Worm (Caenorhabditis elegans) whole organism, L4 larva: ENCODE data around the gene magu-2.

ENCODE experiments used
- F44E2.7 ChIP-seq: fragments of 200-800 bp; sonication (Bioruptor generic); IDR thresholded peaks from 2 replicates; pipeline ENCODE4 v2.1.2; 2022; ENCODE audit warnings: missing genetic modification characterization, missing compliant biosample characterization
- R02D3.7 ChIP-seq: fragments of 150-350 bp; sonication (generic microtip); optimal IDR thresholded peaks from 3 replicates; lab custom pipeline; 2014; ENCODE audit warnings: missing biosample characterization, missing genetic modification characterization
- Y5F2A.4 ChIP-seq: fragments of 200-800 bp; sonication (Bioruptor generic); optimal IDR thresholded peaks from 2 replicates; lab custom pipeline; 2018; ENCODE audit warnings: mild to moderate bottlenecking, missing genetic modification characterization, missing compliant biosample characterization
- aha-1 ChIP-seq: fragments of 150-350 bp; peaks from one replicate; lab custom pipeline; 2014; ENCODE audit warnings: missing biosample characterization, missing genetic modification characterization
- attf-4 ChIP-seq: sonication (generic microtip); optimal IDR thresholded peaks from 3 replicates; lab custom pipeline; 2017; ENCODE audit warnings: missing biosample characterization, missing genetic modification characterization
- cey-2 ChIP-seq: sonication (generic microtip); optimal IDR thresholded peaks from 3 replicates; lab custom pipeline; 2017; ENCODE audit warnings: missing genetic modification characterization, mild to moderate bottlenecking, missing compliant biosample characterization, antibody characterized with exemption, borderline replicate concordance; ENCODE audit not compliant: insufficient read depth
- daf-12 ChIP-seq: fragments of 150-350 bp; optimal IDR thresholded peaks from 2 replicates; lab custom pipeline; 2014; ENCODE audit warnings: missing biosample characterization, missing genetic modification reagents, missing genetic modification characterization
- daf-16 ChIP-seq, 3 experiments: sonication (generic microtip); optimal IDR thresholded peaks; 2 replicates each; lab custom pipeline; 2016 to 2017; ENCODE audit warnings: missing genetic modification characterization in 3 of 3, missing genetic modification reagents in 3 of 3, mild to moderate bottlenecking in 2 of 3, missing compliant biosample characterization in 2 of 3, missing biosample characterization in 1 of 3, moderate library complexity in 1 of 3
- dmd-6 ChIP-seq: fragments of 200-800 bp; sonication (Bioruptor generic); IDR thresholded peaks from 2 replicates; pipeline ENCODE4 v1.3.6; 2022; ENCODE audit warnings: missing genetic modification reagents, missing genetic modification characterization, missing compliant biosample characterization
- duxl-1 ChIP-seq: sonication (generic microtip); optimal IDR thresholded peaks from 2 replicates; lab custom pipeline; 2016; ENCODE audit warnings: mild to moderate bottlenecking, missing genetic modification characterization, moderate library complexity, missing compliant biosample characterization; ENCODE audit not compliant: poor library complexity
- dve-1 ChIP-seq: sonication (generic microtip); optimal IDR thresholded peaks from 2 replicates; lab custom pipeline; 2017; ENCODE audit warnings: antibody characterized with exemption, mild to moderate bottlenecking, missing genetic modification characterization, missing compliant biosample characterization; ENCODE audit not compliant: insufficient read depth
- egl-43 ChIP-seq: fragments of 200-800 bp; sonication (Bioruptor generic); IDR thresholded peaks from 2 replicates; pipeline ENCODE4 v1.3.6; 2022; ENCODE audit warnings: missing genetic modification reagents, missing genetic modification characterization, missing compliant biosample characterization
- hif-1 ChIP-seq, 2 experiments: sonication (generic microtip); optimal IDR thresholded peaks; 2 replicates each; lab custom pipeline; 2016 to 2017; ENCODE audit warnings: missing compliant biosample characterization in 2 of 2, missing genetic modification characterization in 2 of 2, missing genetic modification reagents in 2 of 2, missing genotype in 2 of 2, mild to moderate bottlenecking in 1 of 2
- hlh-11 ChIP-seq: fragments of 200-800 bp; sonication (Bioruptor generic); optimal IDR thresholded peaks from 2 replicates; lab custom pipeline; 2018; ENCODE audit warnings: mild to moderate bottlenecking, missing genetic modification characterization, missing compliant biosample characterization
- hlh-30 ChIP-seq: sonication (generic microtip); optimal IDR thresholded peaks from 2 replicates; lab custom pipeline; 2017; ENCODE audit warnings: antibody characterized with exemption, mild to moderate bottlenecking, missing genetic modification characterization, missing compliant biosample characterization; ENCODE audit not compliant: insufficient read depth
- lin-13 ChIP-seq: fragments of 150-350 bp; optimal IDR thresholded peaks from 2 replicates; lab custom pipeline; 2014; ENCODE audit warnings: missing biosample characterization, missing genetic modification reagents, missing genetic modification characterization
- lin-15B ChIP-seq: fragments of 150-350 bp; sonication (generic microtip); optimal IDR thresholded peaks from 3 replicates; lab custom pipeline; 2014; ENCODE audit warnings: missing biosample characterization, missing genetic modification characterization
- lsy-2 ChIP-seq, 2 experiments: fragments of 150-350 bp in 1 of 2; sonication (generic microtip) in 1 of 2; optimal IDR thresholded peaks; 2 replicates each; lab custom pipeline; 2014 to 2017; ENCODE audit warnings: missing biosample characterization in 2 of 2, missing genetic modification characterization in 2 of 2
- mdl-1 ChIP-seq, 2 experiments: fragments of 150-350 bp in 1 of 2; sonication (generic microtip) in 1 of 2; optimal IDR thresholded peaks; 2 replicates each; lab custom pipeline; 2014 to 2017; ENCODE audit warnings: missing biosample characterization in 2 of 2, missing genetic modification characterization in 2 of 2
- mdt-29 ChIP-seq: fragments of 200-800 bp; sonication (Bioruptor generic); IDR thresholded peaks from 2 replicates; pipeline ENCODE4 v1.3.6; 2022; ENCODE audit warnings: missing genetic modification reagents, missing genetic modification characterization, missing compliant biosample characterization
- mep-1 ChIP-seq: fragments of 150-350 bp; sonication (generic microtip); optimal IDR thresholded peaks from 3 replicates; lab custom pipeline; 2014; ENCODE audit warnings: missing biosample characterization, missing genetic modification characterization
- mxl-2 ChIP-seq: fragments of 200-800 bp; sonication (Bioruptor generic); conservative IDR thresholded peaks from 2 replicates; pipeline ENCODE4 v1.3.6; 2022; ENCODE audit warnings: missing genetic modification reagents, missing genetic modification characterization, missing compliant biosample characterization
- nhr-111 ChIP-seq: fragments of 200-800 bp; sonication (Bioruptor generic); optimal IDR thresholded peaks from 2 replicates; lab custom pipeline; 2018; ENCODE audit warnings: mild to moderate bottlenecking, missing genetic modification characterization, missing compliant biosample characterization
- nhr-237 ChIP-seq: sonication (generic microtip); optimal IDR thresholded peaks from 2 replicates; lab custom pipeline; 2017; ENCODE audit warnings: missing biosample characterization, missing genetic modification characterization
- nhr-28 ChIP-seq: fragments of 150-350 bp; optimal IDR thresholded peaks from 2 replicates; lab custom pipeline; 2014; ENCODE audit warnings: missing biosample characterization, missing genetic modification characterization
- nhr-48 ChIP-seq: sonication (generic microtip); optimal IDR thresholded peaks from 2 replicates; lab custom pipeline; 2016; ENCODE audit warnings: mild to moderate bottlenecking, missing genetic modification characterization, missing compliant biosample characterization
- nhr-6 ChIP-seq: fragments of 150-350 bp; optimal IDR thresholded peaks from 2 replicates; lab custom pipeline; 2014; ENCODE audit warnings: missing biosample characterization, missing genetic modification characterization
- nhr-76 ChIP-seq: fragments of 150-350 bp; optimal IDR thresholded peaks from 2 replicates; lab custom pipeline; 2014; ENCODE audit warnings: missing biosample characterization, missing genetic modification characterization
- nhr-77 ChIP-seq: fragments of 150-350 bp; optimal IDR thresholded peaks from 2 replicates; lab custom pipeline; 2014; ENCODE audit warnings: missing biosample characterization, missing genetic modification characterization
- pha-4 ChIP-seq, 2 experiments: fragments of 150-350 bp in 1 of 2; fragments of 200-800 bp in 1 of 2; sonication (Bioruptor generic) in 1 of 2; IDR thresholded peaks in 1 of 2; optimal IDR thresholded peaks in 1 of 2; 2 replicates each; pipeline versions ENCODE4 v1.3.6 to Lab custom; 2014 to 2022; ENCODE audit warnings: missing genetic modification characterization in 2 of 2, missing genetic modification reagents in 2 of 2, missing biosample characterization in 1 of 2, missing compliant biosample characterization in 1 of 2
- php-3 ChIP-seq: fragments of 200-800 bp; sonication (Bioruptor generic); IDR thresholded peaks from 2 replicates; pipeline ENCODE4 v1.3.6; 2022; ENCODE audit warnings: missing genetic modification reagents, missing genetic modification characterization, missing compliant biosample characterization
- pqm-1 ChIP-seq: sonication (generic microtip); optimal IDR thresholded peaks from 2 replicates; lab custom pipeline; 2017; ENCODE audit warnings: missing biosample characterization, missing genetic modification characterization
- rbr-2 ChIP-seq: sonication (generic microtip); optimal IDR thresholded peaks from 2 replicates; lab custom pipeline; 2016; ENCODE audit warnings: missing genotype, missing genetic modification characterization, missing compliant biosample characterization
- spr-1 ChIP-seq: sonication (generic microtip); optimal IDR thresholded peaks from 2 replicates; lab custom pipeline; 2016; ENCODE audit warnings: mild to moderate bottlenecking, missing genetic modification characterization, missing compliant biosample characterization
- tag-97 ChIP-seq: fragments of 200-800 bp; sonication (Bioruptor generic); IDR thresholded peaks from 2 replicates; pipeline ENCODE4 v1.3.6; 2022; ENCODE audit warnings: missing genetic modification characterization, missing compliant biosample characterization
- vab-7 ChIP-seq: fragments of 200-800 bp; sonication (Bioruptor generic); IDR thresholded peaks from 2 replicates; pipeline ENCODE4 v1.3.6; 2022; ENCODE audit warnings: missing genetic modification reagents, missing genetic modification characterization, missing compliant biosample characterization
- zag-1 ChIP-seq: fragments of 150-350 bp; optimal IDR thresholded peaks from 2 replicates; lab custom pipeline; 2014; ENCODE audit warnings: missing biosample characterization, missing genetic modification characterization
- zfp-3 ChIP-seq: fragments of 200-800 bp; sonication (Bioruptor generic); conservative IDR thresholded peaks from 2 replicates; pipeline ENCODE4 v1.3.6; 2022; ENCODE audit warnings: missing genetic modification reagents, missing genetic modification characterization, missing compliant biosample characterization
- ztf-11 ChIP-seq: fragments of 150-350 bp; optimal IDR thresholded peaks from 2 replicates; lab custom pipeline; 2014; ENCODE audit warnings: missing biosample characterization, missing genetic modification characterization
- ztf-7 ChIP-seq: fragments of 150-350 bp; optimal IDR thresholded peaks from 2 replicates; lab custom pipeline; 2014; ENCODE audit warnings: missing biosample characterization, missing genetic modification characterization

The magu-2 gene

ce11 chrV:8781164-8781563 is 19.7 kb downstream of the magu-2 start:
- peak; percentile 23 for TF ChIP-seq hlh-11 (tag; lab: Kevin White, UChicago)
- TF ChIP-seq F44E2.7 (GFP tag; lab: Robert Waterston, UW) = no peak
- TF ChIP-seq dmd-6 (GFP tag; lab: Robert Waterston, UW) = 0 out of 2 replicates have a peak, but pooled peaks have one; percentile 14
- no peak for TF ChIP-seq ztf-11 (tag; lab: Kevin White, UChicago)
- no peak for TF ChIP-seq lin-13 (GFP tag; lab: Kevin White, UChicago)
- TF ChIP-seq nhr-237 (tag; lab: Kevin White, UChicago) = no peak
- TF ChIP-seq dve-1 = peak; percentile 18
- no peak for TF ChIP-seq hif-1 (tag; optimal IDR thresholded peaks at IDR 0.05; lab: Kevin White, UChicago)
- no peak for TF ChIP-seq egl-43 (GFP tag; lab: Robert Waterston, UW)
- TF ChIP-seq nhr-77 = no peak
- TF ChIP-seq mxl-2 (GFP tag; lab: Robert Waterston, UW) = no peak
- TF ChIP-seq nhr-48 (tag; lab: Kevin White, UChicago) = no peak
- no peak for TF ChIP-seq nhr-6 (tag; lab: Kevin White, UChicago)
- TF ChIP-seq spr-1 = no peak
- TF ChIP-seq Y5F2A.4 = no peak
- no peak for TF ChIP-seq daf-16 (GFP tag; optimal IDR thresholded peaks at IDR 0.05; lab: Kevin White, UChicago)
- TF ChIP-seq daf-16 (tag; optimal IDR thresholded peaks at IDR 0.05; lab: Kevin White, UChicago) = peak; percentile 35
- TF ChIP-seq nhr-28 = peak; percentile 88
- TF ChIP-seq daf-12 (tag; lab: Kevin White, UChicago) = no peak
- peak; percentile 68 for TF ChIP-seq pqm-1
- TF ChIP-seq zag-1 (tag; lab: Kevin White, UChicago) = no peak
- no peak for TF ChIP-seq zfp-3 (GFP tag; lab: Robert Waterston, UW)

- TF ChIP-seq lin-15B (no peak), ztf-7 (tag; lab: Kevin White, UChicago) (no peak), zfp-3 (GFP tag; lab: Robert Waterston, UW) (no peak), php-3 (GFP tag; lab: Robert Waterston, UW) (no peak), mdt-29 (GFP tag; lab: Robert Waterston, UW) (no peak), vab-7 (GFP tag; lab: Robert Waterston, UW) (no peak), R02D3.7 (tag; lab: Kevin White, UChicago) (no peak), aha-1 (no peak), tag-97 (GFP tag; lab: Robert Waterston, UW) (no peak), nhr-111 (no peak), ztf-11 (tag; lab: Kevin White, UChicago) (no peak), duxl-1 (tag; lab: Kevin White, UChicago) (no peak), nhr-76 (tag; lab: Kevin White, UChicago) (no peak), hlh-30 (no peak)
- TF ChIP-seq, all 104 proteins: peak for 0
Observed at ce11 chrV:8776270-8776669, 24.6 kb downstream of the magu-2 start, which contains the start of gene B0507.1. Gene B0507.1, plus strand, starts transcription at chrV:8776570.

- TF ChIP-seq pha-4 (GFP tag; IDR thresholded peaks at IDR 0.05; lab: Robert Waterston, UW) (no peak), pha-4 (tag; optimal IDR thresholded peaks at IDR 0.05; lab: Kevin White, UChicago) (no peak), cey-2 (no peak), nhr-28 (peak; percentile 33), attf-4 (tag; lab: Kevin White, UChicago) (no peak), hlh-11 (tag; lab: Kevin White, UChicago) (peak; percentile 36), rbr-2 (peak; percentile 2), daf-16 (GFP tag; optimal IDR thresholded peaks at IDR 0.05; lab: Kevin White, UChicago) (no peak), daf-16 (tag; optimal IDR thresholded peaks at IDR 0.05; lab: Kevin White, UChicago) (peak; percentile 90), mdl-1 (tag; optimal IDR thresholded peaks at IDR 0.05; lab: Kevin White, UChicago) (peak in 1 of 2 experiments; percentile 30), lsy-2 (tag; optimal IDR thresholded peaks at IDR 0.05; lab: Kevin White, UChicago) (peak in 1 of 2 experiments; percentile 46), hlh-30 (peak; percentile 73), mep-1 (tag; lab: Kevin White, UChicago) (peak; percentile 35), pqm-1 (peak; percentile 47)
Observed at ce11 chrV:8773826-8774382, 26.9 kb downstream of the magu-2 start, which contains the start of gene B0507.2. Gene B0507.2, plus strand, starts transcription at chrV:8774332.
